Fruit fly (Drosophila melanogaster) whole organism, pupa: Measurements from ENCODE around the gene RNF220.

ENCODE experiments used
- CG10348 ChIP-seq: fragments of 200-800 bp; sonication (Bioruptor generic); IDR thresholded peaks from 2 replicates; pipeline ENCODE4 v1.3.6; 2022; ENCODE audit warnings: missing biosample characterization, missing genetic modification characterization
- CG12605 ChIP-seq: fragments of 200-800 bp; sonication (Bioruptor generic); IDR thresholded peaks from 2 replicates; pipeline ENCODE4 v1.3.6; 2022; ENCODE audit warnings: missing biosample characterization, missing genetic modification characterization
- CG13204 ChIP-seq: fragments of 200-800 bp; sonication (Bioruptor generic); optimal IDR thresholded peaks from 2 replicates; lab custom pipeline; 2018; ENCODE audit warnings: missing biosample characterization, mild to moderate bottlenecking, missing genetic modification characterization, moderate library complexity
- CG14655 ChIP-seq: fragments of 200-800 bp; sonication (Bioruptor generic); optimal IDR thresholded peaks from 3 replicates; lab custom pipeline; 2017; ENCODE audit warnings: mild to moderate bottlenecking, missing biosample characterization, missing genetic modification reagents, missing genetic modification characterization
- CG15710 ChIP-seq: fragments of 200-800 bp; sonication (Bioruptor generic); optimal IDR thresholded peaks from 2 replicates; lab custom pipeline; 2018; ENCODE audit warnings: missing biosample characterization, mild to moderate bottlenecking, missing genetic modification characterization, moderate library complexity
- CG17806 ChIP-seq: fragments of 200-800 bp; sonication (Bioruptor generic); optimal IDR thresholded peaks from 2 replicates; lab custom pipeline; 2018; ENCODE audit warnings: missing biosample characterization, mild to moderate bottlenecking, missing genetic modification characterization, moderate library complexity
- CG32121 ChIP-seq: fragments of 200-800 bp; sonication (Bioruptor generic); IDR thresholded peaks from 2 replicates; pipeline ENCODE4 v1.3.6; 2022; ENCODE audit warnings: missing biosample characterization, missing genetic modification characterization
- CG34367 ChIP-seq: fragments of 200-800 bp; sonication (Bioruptor generic); optimal IDR thresholded peaks from 2 replicates; lab custom pipeline; 2018; ENCODE audit warnings: missing biosample characterization, mild to moderate bottlenecking, missing genetic modification characterization
- CG4496 ChIP-seq: fragments of 200-800 bp; sonication (Bioruptor generic); IDR thresholded peaks from 3 replicates; pipeline ENCODE4 v1.3.6; 2022; ENCODE audit warnings: missing biosample characterization, missing genetic modification characterization
- CG8159 ChIP-seq: fragments of 200-800 bp; sonication (Bioruptor generic); optimal IDR thresholded peaks from 3 replicates; lab custom pipeline; 2018; ENCODE audit warnings: missing biosample characterization, mild to moderate bottlenecking, missing genetic modification characterization, moderate library complexity
- CG8301 ChIP-seq: fragments of 200-800 bp; sonication (Bioruptor generic); optimal IDR thresholded peaks from 2 replicates; lab custom pipeline; 2018; ENCODE audit warnings: missing biosample characterization, mild to moderate bottlenecking, missing genetic modification characterization
- CG9948 ChIP-seq: fragments of 200-800 bp; sonication (Bioruptor generic); optimal IDR thresholded peaks from 2 replicates; lab custom pipeline; 2018; ENCODE audit warnings: missing biosample characterization, mild to moderate bottlenecking, missing genetic modification characterization, moderate library complexity
- D1 ChIP-seq: fragments of 200-800 bp; sonication (Bioruptor generic); optimal IDR thresholded peaks from 2 replicates; lab custom pipeline; 2018; ENCODE audit warnings: missing biosample characterization, mild to moderate bottlenecking, missing genetic modification characterization, moderate library complexity
- EcR ChIP-seq: fragments of 200-800 bp; sonication (Bioruptor generic); optimal IDR thresholded peaks from 3 replicates; lab custom pipeline; 2019; ENCODE audit warnings: missing biosample characterization, missing genetic modification characterization, mild to moderate bottlenecking, moderate library complexity, missing genetic modification reagents
- Ets98B ChIP-seq: fragments of 200-800 bp; sonication (Bioruptor generic); IDR thresholded peaks from 2 replicates; pipeline ENCODE4 v1.3.6; 2022; ENCODE audit warnings: missing biosample characterization, missing genetic modification characterization
- Pif1A ChIP-seq: fragments of 200-800 bp; sonication (Bioruptor generic); optimal IDR thresholded peaks from 3 replicates; lab custom pipeline; 2016; ENCODE audit warnings: missing biosample characterization, missing genetic modification characterization
- Pif1B ChIP-seq: fragments of 200-800 bp; sonication (Bioruptor generic); optimal IDR thresholded peaks from 3 replicates; lab custom pipeline; 2016; ENCODE audit warnings: missing biosample characterization, missing genetic modification characterization
- Snoo ChIP-seq: fragments of 200-800 bp; sonication (Bioruptor generic); optimal IDR thresholded peaks from 3 replicates; lab custom pipeline; 2017; ENCODE audit warnings: missing biosample characterization, mild to moderate bottlenecking, missing genetic modification characterization, inconsistent platforms
- fd96Ca ChIP-seq: fragments of 200-800 bp; sonication (Bioruptor generic); IDR thresholded peaks from 3 replicates; pipeline ENCODE4 v1.3.6; 2022; ENCODE audit warnings: missing biosample characterization, missing genetic modification characterization
- gl ChIP-seq: fragments of 200-800 bp; sonication (Bioruptor generic); optimal IDR thresholded peaks from 2 replicates; lab custom pipeline; 2018; ENCODE audit warnings: missing biosample characterization, mild to moderate bottlenecking, missing genetic modification characterization
- rn ChIP-seq: fragments of 200-800 bp; sonication (Bioruptor generic); IDR thresholded peaks from 2 replicates; pipeline ENCODE4 v1.3.6; 2022; ENCODE audit warnings: missing biosample characterization, missing genetic modification characterization

The RNF220 gene

DNA sequence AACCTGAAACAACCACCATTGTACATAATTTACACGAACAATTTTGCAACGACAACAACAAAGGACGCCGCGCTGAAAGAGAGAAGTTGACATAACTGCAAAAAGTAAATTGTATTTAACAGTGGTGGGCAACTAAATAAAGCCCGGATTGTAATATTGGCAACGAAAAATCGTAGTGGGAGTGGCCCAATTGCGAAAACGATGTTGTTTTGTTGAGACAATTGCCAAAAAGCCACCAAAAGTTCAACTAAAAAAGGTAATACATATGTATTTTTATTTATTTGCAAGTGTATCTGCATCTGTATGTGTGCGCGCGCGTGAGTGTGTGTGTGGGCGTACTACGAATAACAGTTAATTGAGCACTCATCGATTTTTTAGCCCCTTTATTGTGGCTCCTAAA is 24.9 kb upstream of the RNF220 start:
- TF ChIP-seq Pif1A (GFP tag; lab: Kevin White, UChicago) (peak; percentile 5), CG17806 (tag; lab: Kevin White, UChicago) (no peak), CG8159 (tag; lab: Kevin White, UChicago) (peak; percentile 41), CG32121 (GFP tag; lab: Robert Waterston, UW) (peak; percentile 57), CG8301 (tag; lab: Kevin White, UChicago) (peak; percentile 17), Ets98B (peak; percentile 54), CG14655 (no peak), Pif1B (GFP tag; lab: Kevin White, UChicago) (no peak), fd96Ca (peak; percentile 76), Snoo (tag; lab: Kevin White, UChicago) (peak; percentile 6), rn (no peak)

dm6 chr3R:22750534-22750947 is 24.3 kb upstream of the RNF220 start, which contains the start of the genes rumi, CG7029 and Usp12-46:
Gene rumi, minus strand, starts transcription at chr3R:22750597.
Gene CG7029, plus strand, starts transcription at chr3R:22750901.
Gene Usp12-46, plus strand, starts transcription at chr3R:22750901.
- TF ChIP-seq Pif1B (GFP tag; lab: Kevin White, UChicago) (no peak), CG34367 (tag; lab: Kevin White, UChicago) (peak; percentile 73), CG10348 (0 out of 2 replicates have a peak, but pooled peaks have one; percentile 17), gl (peak; percentile 32), CG14655 (no peak), EcR (GFP tag; lab: Kevin White, UChicago) (no peak), fd96Ca (peak; percentile 78), CG8159 (tag; lab: Kevin White, UChicago) (peak; percentile 79), CG12605 (GFP tag; lab: Robert Waterston, UW) (peak; percentile 56), CG13204 (GFP tag; lab: Kevin White, UChicago) (no peak), CG17806 (tag; lab: Kevin White, UChicago) (peak; percentile 76), CG9948 (tag; lab: Kevin White, UChicago) (peak; percentile 57), CG15710 (tag; lab: Kevin White, UChicago) (peak; percentile 79), CG8301 (tag; lab: Kevin White, UChicago) (peak; percentile 70), CG4496 (GFP tag; lab: Robert Waterston, UW) (peak; percentile 89), D1 (tag; lab: Kevin White, UChicago) (no peak), CG32121 (GFP tag; lab: Robert Waterston, UW) (peak; percentile 73; the same call in 1 of the 2 replicates), Snoo (tag; lab: Kevin White, UChicago) (peak; percentile 74), Ets98B (peak; percentile 81), Pif1A (GFP tag; lab: Kevin White, UChicago) (no peak), rn (peak; percentile 31; the same call in 1 of the 2 replicates)

DNA sequence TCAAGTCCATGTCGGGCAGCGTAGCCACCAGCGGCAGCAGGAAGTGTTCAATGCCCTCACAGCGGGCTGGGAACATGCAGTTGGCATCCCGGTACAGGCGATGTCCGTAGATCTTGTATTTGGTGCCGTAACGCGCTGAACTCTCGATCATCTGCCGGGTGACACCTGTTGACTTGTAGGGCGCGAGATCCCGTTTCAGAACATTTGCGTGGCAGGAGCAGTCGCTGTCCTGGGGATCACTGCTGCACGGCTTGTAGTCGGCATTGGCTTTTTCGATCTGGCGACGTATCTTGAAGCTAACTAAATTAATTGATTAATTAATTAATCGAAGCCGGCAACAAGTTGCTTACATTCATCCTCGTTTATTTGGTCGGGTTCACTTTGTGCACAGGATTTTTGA is 23.8 kb upstream of the RNF220 start:
- TF ChIP-seq D1 (tag; lab: Kevin White, UChicago) (no peak), Snoo (tag; lab: Kevin White, UChicago) (no peak), Ets98B (no peak), CG4496 (GFP tag; lab: Robert Waterston, UW) (no peak), CG32121 (GFP tag; lab: Robert Waterston, UW) (no peak), EcR (GFP tag; lab: Kevin White, UChicago) (no peak), CG8301 (tag; lab: Kevin White, UChicago) (no peak), CG15710 (tag; lab: Kevin White, UChicago) (no peak), CG14655 (no peak), CG13204 (GFP tag; lab: Kevin White, UChicago) (no peak), rn (no peak), CG34367 (tag; lab: Kevin White, UChicago) (no peak), CG17806 (tag; lab: Kevin White, UChicago) (no peak), gl (no peak)

- no peak for TF ChIP-seq Pif1B (GFP tag; lab: Kevin White, UChicago)
- no peak for TF ChIP-seq Pif1A (GFP tag; lab: Kevin White, UChicago)
- TF ChIP-seq CG4496 (GFP tag; lab: Robert Waterston, UW) = no peak
- no peak for TF ChIP-seq CG34367 (tag; lab: Kevin White, UChicago)
- no peak for TF ChIP-seq fd96Ca
- no peak for TF ChIP-seq Snoo (tag; lab: Kevin White, UChicago)
- no peak for TF ChIP-seq CG32121 (GFP tag; lab: Robert Waterston, UW)
- TF ChIP-seq CG14655 = no peak
- no peak for TF ChIP-seq CG13204 (GFP tag; lab: Kevin White, UChicago)
- TF ChIP-seq CG8301 (tag; lab: Kevin White, UChicago) = no peak
- TF ChIP-seq EcR (GFP tag; lab: Kevin White, UChicago) = no peak
- TF ChIP-seq CG8159 (tag; lab: Kevin White, UChicago) = no peak
- no peak for TF ChIP-seq CG17806 (tag; lab: Kevin White, UChicago)
- no peak for TF ChIP-seq D1 (tag; lab: Kevin White, UChicago)
- TF ChIP-seq Ets98B = no peak
- no peak for TF ChIP-seq CG12605 (GFP tag; lab: Robert Waterston, UW)
- TF ChIP-seq gl = no peak
- TF ChIP-seq CG15710 (tag; lab: Kevin White, UChicago) = no peak
- TF ChIP-seq rn = no peak
Observed at dm6 chr3R:22748956-22749355, 22.7 kb upstream of the RNF220 start, which contains the start of gene CG31139. Gene CG31139, minus strand, starts transcription at chr3R:22749056.

DNA sequence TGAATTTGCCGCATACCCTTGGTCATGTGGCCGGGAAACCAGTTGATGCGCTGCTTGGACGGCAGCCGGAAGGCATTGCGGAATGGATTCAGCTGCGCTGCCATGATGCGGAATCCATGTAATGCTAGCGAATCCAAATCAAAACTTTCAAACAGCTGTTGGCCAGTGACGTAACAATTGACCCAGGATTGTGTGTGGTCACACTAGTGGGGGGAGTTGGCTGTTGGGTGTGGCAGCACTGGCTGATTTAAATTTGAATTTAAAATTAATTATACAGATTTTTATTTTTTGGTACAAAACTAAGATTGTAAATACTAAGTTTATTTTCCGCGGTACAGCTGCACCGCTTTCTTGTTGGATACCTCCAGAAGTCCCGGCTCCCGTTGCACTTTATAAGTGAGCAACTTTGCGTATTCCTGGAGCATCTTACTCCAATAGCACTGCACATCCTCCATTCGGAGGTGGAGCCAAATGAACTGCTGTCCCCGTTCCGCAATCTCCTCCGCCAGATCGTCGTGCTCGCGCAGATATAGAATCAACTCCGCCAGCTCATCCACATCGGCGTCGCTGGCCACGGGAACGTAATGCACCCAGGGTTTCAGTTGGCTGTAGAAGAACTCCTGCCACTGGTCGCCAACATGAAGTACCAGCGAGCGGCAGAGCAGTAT is 21.3 kb upstream of the RNF220 start, which contains the start of gene CG17141:
Gene CG17141, minus strand, starts transcription at position 177 of the 668 bp plus-strand sequence.
- TF ChIP-seq Ets98B (no peak), CG17806 (tag; lab: Kevin White, UChicago) (no peak)
